Fruit fly (Drosophila melanogaster) whole organism, embryonic: Measurements from ENCODE around the gene CG1545.

Source experiments
- Abd-B ChIP-seq: fragments of 200-800 bp; sonication (Bioruptor generic); optimal IDR thresholded peaks from 2 replicates; lab custom pipeline; 2018; ENCODE audit warnings: missing biosample characterization, mild to moderate bottlenecking, missing genetic modification characterization, moderate library complexity
- Atf6 ChIP-seq: fragments of 200-800 bp; sonication (Bioruptor generic); IDR thresholded peaks from 2 replicates; pipeline ENCODE4 v1.3.6; 2022; ENCODE audit warnings: missing biosample characterization, missing genetic modification characterization
- Blimp-1 ChIP-seq: fragments of 200-800 bp; sonication (Bioruptor generic); optimal IDR thresholded peaks from 3 replicates; lab custom pipeline; 2018; ENCODE audit warnings: missing biosample characterization, missing genetic modification characterization, mild to moderate bottlenecking, moderate library complexity, missing genetic modification reagents
- CG10959 ChIP-seq: fragments of 200-800 bp; sonication (Bioruptor generic); IDR thresholded peaks from 2 replicates; pipeline ENCODE4 v1.3.6; 2022; ENCODE audit warnings: missing biosample characterization, missing genetic modification characterization
- CG11398 ChIP-seq: fragments of 200-800 bp; sonication (Bioruptor generic); optimal IDR thresholded peaks from 2 replicates; lab custom pipeline; 2016; ENCODE audit warnings: missing biosample characterization, missing genetic modification characterization
- CG12071 ChIP-seq: fragments of 200-800 bp; sonication (Bioruptor generic); optimal IDR thresholded peaks from 3 replicates; lab custom pipeline; 2018; ENCODE audit warnings: missing biosample characterization, mild to moderate bottlenecking, missing genetic modification characterization
- CG12391 ChIP-seq: fragments of 200-800 bp; sonication (Bioruptor generic); optimal IDR thresholded peaks from 3 replicates; lab custom pipeline; 2018; ENCODE audit warnings: missing biosample characterization, mild to moderate bottlenecking, missing genetic modification characterization, moderate library complexity
- CG14441 ChIP-seq: fragments of 200-800 bp; sonication (Bioruptor generic); IDR thresholded peaks from 2 replicates; pipeline ENCODE4 v1.3.6; 2022; ENCODE audit warnings: missing biosample characterization, missing genetic modification characterization
- CG16815 ChIP-seq: fragments of 200-800 bp; sonication (Bioruptor generic); optimal IDR thresholded peaks from 3 replicates; lab custom pipeline; 2017; ENCODE audit warnings: missing biosample characterization, mild to moderate bottlenecking, missing genetic modification characterization
- CG16863 ChIP-seq: fragments of 200-800 bp; sonication (Bioruptor generic); optimal IDR thresholded peaks from 3 replicates; lab custom pipeline; 2016; ENCODE audit warnings: missing biosample characterization, missing genetic modification characterization
- CG18476 ChIP-seq: fragments of 200-800 bp; sonication (Bioruptor generic); optimal IDR thresholded peaks from 2 replicates; lab custom pipeline; 2016; ENCODE audit warnings: missing biosample characterization, mild to moderate bottlenecking, missing genetic modification characterization
- CG18619 ChIP-seq: fragments of 200-800 bp; sonication (Bioruptor generic); optimal IDR thresholded peaks from 3 replicates; lab custom pipeline; 2017; ENCODE audit warnings: missing biosample characterization, mild to moderate bottlenecking, missing genetic modification characterization
- CG34376 ChIP-seq: fragments of 200-800 bp; sonication (Bioruptor generic); optimal IDR thresholded peaks from 2 replicates; lab custom pipeline; 2018; ENCODE audit warnings: missing biosample characterization, mild to moderate bottlenecking, missing genetic modification characterization
- CG4730 ChIP-seq: fragments of 200-800 bp; sonication (Bioruptor generic); IDR thresholded peaks from 2 replicates; pipeline ENCODE4 v1.3.6; 2022; ENCODE audit warnings: missing biosample characterization, missing genetic modification characterization
- CG7556 ChIP-seq: fragments of 200-800 bp; sonication (Bioruptor generic); optimal IDR thresholded peaks from 2 replicates; lab custom pipeline; 2017; ENCODE audit warnings: missing biosample characterization, mild to moderate bottlenecking, missing genetic modification characterization
- CG8478 ChIP-seq: fragments of >200 bp; optimal IDR thresholded peaks from 2 replicates; lab custom pipeline; 2018
- CG9727 ChIP-seq: fragments of 200-800 bp; sonication (Bioruptor generic); optimal IDR thresholded peaks from 3 replicates; lab custom pipeline; 2017; ENCODE audit warnings: missing biosample characterization, mild to moderate bottlenecking, missing genetic modification characterization
- Chrac-16 ChIP-seq: fragments of 200-800 bp; sonication (Bioruptor generic); optimal IDR thresholded peaks from 3 replicates; lab custom pipeline; 2016; ENCODE audit warnings: missing biosample characterization, missing genetic modification characterization
- CoRest ChIP-seq: fragments of 200-800 bp; sonication (Bioruptor generic); optimal IDR thresholded peaks from 3 replicates; lab custom pipeline; 2018; ENCODE audit warnings: missing biosample characterization, mild to moderate bottlenecking, missing genetic modification characterization, moderate library complexity
- D19A ChIP-seq: fragments of 200-800 bp; optimal IDR thresholded peaks from 3 replicates; lab custom pipeline; 2019; ENCODE audit warnings: missing biosample characterization, mild to moderate bottlenecking, missing genetic modification characterization, moderate library complexity
- HHEX ChIP-seq: fragments of 200-800 bp; sonication (Bioruptor generic); optimal IDR thresholded peaks from 3 replicates; lab custom pipeline; 2017; ENCODE audit warnings: missing biosample characterization, mild to moderate bottlenecking, missing genetic modification characterization, missing genetic modification reagents
- HmgZ ChIP-seq: fragments of 200-800 bp; sonication (Bioruptor generic); optimal IDR thresholded peaks from 2 replicates; lab custom pipeline; 2018; ENCODE audit warnings: missing biosample characterization, mild to moderate bottlenecking, missing genetic modification characterization
- Hr78 ChIP-seq, 2 experiments: fragments of 200-800 bp in 1 of 2; fragments of >200 bp in 1 of 2; sonication (Bioruptor generic) in 1 of 2; optimal IDR thresholded peaks; 2 replicates each; lab custom pipeline; 2017 to 2019; ENCODE audit warnings: missing biosample characterization in 2 of 2, missing genetic modification characterization in 2 of 2, mild to moderate bottlenecking in 1 of 2, moderate library complexity in 1 of 2
- Hsf ChIP-seq: fragments of 200-800 bp; sonication (Bioruptor generic); optimal IDR thresholded peaks from 3 replicates; lab custom pipeline; 2016; ENCODE audit warnings: missing biosample characterization, missing genetic modification characterization
- Med ChIP-seq: fragments of 200-800 bp; sonication (Bioruptor generic); peaks from one replicate; lab custom pipeline; 2016; ENCODE audit warnings: missing biosample characterization, missing genetic modification characterization, mild to moderate bottlenecking, inconsistent platforms, moderate library complexity
- Rx ChIP-seq: fragments of 200-800 bp; sonication (Bioruptor generic); IDR thresholded peaks from 2 replicates; pipeline ENCODE4 v1.3.6; 2022; ENCODE audit warnings: missing biosample characterization, missing genetic modification characterization
- Sox102F ChIP-seq: fragments of 200-800 bp; sonication (Bioruptor generic); optimal IDR thresholded peaks from 2 replicates; lab custom pipeline; 2018; ENCODE audit warnings: missing biosample characterization, mild to moderate bottlenecking, missing genetic modification characterization, moderate library complexity
- Taf1 ChIP-seq: fragments of 200-800 bp; sonication (Bioruptor generic); IDR thresholded peaks from 2 replicates; pipeline ENCODE4 v1.3.6; 2022; ENCODE audit warnings: missing biosample characterization, missing genetic modification characterization
- ab ChIP-seq: fragments of 200-800 bp; sonication (Bioruptor generic); optimal IDR thresholded peaks from 2 replicates; lab custom pipeline; 2016; ENCODE audit warnings: missing biosample characterization, missing genetic modification characterization
- ac ChIP-seq: fragments of 200-800 bp; sonication (Bioruptor generic); optimal IDR thresholded peaks from 3 replicates; lab custom pipeline; 2017; ENCODE audit warnings: missing biosample characterization, mild to moderate bottlenecking, missing genetic modification characterization
- az2 ChIP-seq: fragments of 200-800 bp; sonication (Bioruptor generic); optimal IDR thresholded peaks from 3 replicates; lab custom pipeline; 2016; ENCODE audit warnings: missing biosample characterization, missing genetic modification characterization
- cwo ChIP-seq: fragments of 200-800 bp; sonication (Bioruptor generic); optimal IDR thresholded peaks from 3 replicates; lab custom pipeline; 2017; ENCODE audit warnings: missing biosample characterization, missing genetic modification characterization, mild to moderate bottlenecking, moderate library complexity, missing genetic modification reagents
- dimm ChIP-seq: fragments of 200-800 bp; sonication (Bioruptor generic); IDR thresholded peaks from 2 replicates; pipeline ENCODE4 v1.3.6; 2022; ENCODE audit warnings: missing biosample characterization, missing genetic modification characterization
- dysf ChIP-seq: fragments of 200-800 bp; sonication (Bioruptor generic); IDR thresholded peaks from 3 replicates; pipeline ENCODE4 v1.3.6; 2022; ENCODE audit warnings: missing biosample characterization, missing genetic modification characterization
- emc ChIP-seq: fragments of 200-800 bp; sonication (Bioruptor generic); optimal IDR thresholded peaks from 2 replicates; lab custom pipeline; 2016; ENCODE audit warnings: missing biosample characterization, missing genetic modification characterization
- esg ChIP-seq: fragments of 200-800 bp; sonication (Bioruptor generic); conservative IDR thresholded peaks from 2 replicates; pipeline ENCODE4 v1.3.6; 2022; ENCODE audit warnings: missing biosample characterization, missing genetic modification characterization
- ewg ChIP-seq: fragments of 200-800 bp; sonication (Bioruptor generic); optimal IDR thresholded peaks from 3 replicates; lab custom pipeline; 2017; ENCODE audit warnings: mild to moderate bottlenecking, missing biosample characterization, missing genetic modification reagents, missing genetic modification characterization
- fd64A ChIP-seq: fragments of 200-800 bp; sonication (Bioruptor generic); optimal IDR thresholded peaks from 3 replicates; lab custom pipeline; 2018; ENCODE audit warnings: missing biosample characterization, mild to moderate bottlenecking, missing genetic modification characterization
- grau ChIP-seq: fragments of 200-800 bp; optimal IDR thresholded peaks from 3 replicates; lab custom pipeline; 2019; ENCODE audit warnings: missing biosample characterization, mild to moderate bottlenecking, missing genetic modification characterization, moderate library complexity
- hbn ChIP-seq: fragments of 200-800 bp; sonication (Bioruptor generic); IDR thresholded peaks from 2 replicates; pipeline ENCODE4 v1.3.6; 2022; ENCODE audit warnings: missing biosample characterization, missing genetic modification characterization; ENCODE audit not compliant: partially characterized antibody
- inv ChIP-seq: fragments of 200-800 bp; sonication (Bioruptor generic); IDR thresholded peaks from 2 replicates; pipeline ENCODE4 v1.3.6; 2022; ENCODE audit warnings: missing biosample characterization, missing genetic modification characterization; ENCODE audit not compliant: partially characterized antibody
- knrl ChIP-seq: fragments of 200-800 bp; sonication (Bioruptor generic); IDR thresholded peaks from 3 replicates; pipeline ENCODE4 v1.3.6; 2022; ENCODE audit warnings: missing biosample characterization, missing genetic modification characterization; ENCODE audit not compliant: partially characterized antibody
- pho ChIP-seq: fragments of 200-800 bp; sonication (Bioruptor generic); optimal IDR thresholded peaks from 2 replicates; lab custom pipeline; 2016; ENCODE audit warnings: missing biosample characterization, missing genetic modification characterization
- pita ChIP-seq: fragments of 200-800 bp; sonication (Bioruptor generic); optimal IDR thresholded peaks from 2 replicates; lab custom pipeline; 2017; ENCODE audit warnings: missing biosample characterization, mild to moderate bottlenecking, missing genetic modification characterization
- prd ChIP-seq, 3 experiments: fragments of >200 bp in 2 of 3; fragments of 200-800 bp in 1 of 3; sonication (Bioruptor generic) in 1 of 3; optimal IDR thresholded peaks in 2 of 3; IDR thresholded peaks in 1 of 3; 2 replicates in 2 of 3; 3 replicates in 1 of 3; pipeline versions ENCODE4 v1.3.6 to Lab custom; 2017 to 2022; ENCODE audit warnings: missing biosample characterization in 1 of 3, missing genetic modification characterization in 1 of 3
- ssp ChIP-seq: fragments of 200-800 bp; sonication (Bioruptor generic); IDR thresholded peaks from 2 replicates; pipeline ENCODE4 v1.3.6; 2022; ENCODE audit warnings: missing biosample characterization, missing genetic modification characterization
- vvl ChIP-seq: fragments of 200-800 bp; sonication (Bioruptor generic); IDR thresholded peaks from 2 replicates; pipeline ENCODE4 v1.3.6; 2022; ENCODE audit warnings: missing biosample characterization, missing genetic modification characterization
- wor ChIP-seq: fragments of 200-800 bp; sonication (Bioruptor generic); IDR thresholded peaks from 2 replicates; pipeline ENCODE4 v1.3.6; 2022; ENCODE audit warnings: missing biosample characterization, missing genetic modification characterization
- zen ChIP-seq: fragments of 200-800 bp; sonication (Bioruptor generic); optimal IDR thresholded peaks from 3 replicates; lab custom pipeline; 2018; ENCODE audit warnings: missing biosample characterization, mild to moderate bottlenecking, missing genetic modification characterization, moderate library complexity
- zen2 ChIP-seq: fragments of 200-800 bp; sonication (Bioruptor generic); IDR thresholded peaks from 3 replicates; pipeline ENCODE4 v1.3.6; 2022; ENCODE audit warnings: missing biosample characterization, missing genetic modification characterization; ENCODE audit not compliant: partially characterized antibody

Gene CG1545

DNA sequence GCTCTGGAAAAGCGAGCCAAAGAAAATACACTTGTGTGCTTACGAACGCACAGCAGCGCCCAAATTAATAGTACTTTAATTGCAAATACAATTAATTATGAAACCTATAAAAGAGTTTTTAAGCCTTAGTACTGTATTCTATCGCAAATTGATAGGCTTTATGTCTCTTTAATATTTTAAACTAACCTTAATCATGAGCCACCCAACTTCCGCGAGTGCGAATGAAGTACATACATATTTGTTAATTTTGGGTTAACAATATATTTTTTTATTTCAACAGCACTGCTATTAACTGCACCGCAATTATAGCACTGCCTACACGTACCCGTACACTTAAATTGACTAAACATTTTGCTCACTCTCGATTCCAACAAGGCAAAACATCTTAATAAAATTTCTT lies 21.8 kb upstream of the CG1545 start (continued):
- TF ChIP-seq prd (optimal IDR thresholded peaks at IDR 0.05; lab: Kevin White, UChicago) (no peak), prd (GFP tag; IDR thresholded peaks at IDR 0.05; lab: Robert Waterston, UW) (peak; percentile 53; the same call in 2 of the 3 replicates), CG7556 (GFP tag; lab: Kevin White, UChicago) (peak; percentile 76), fd64A (GFP tag; lab: Kevin White, UChicago) (no peak), ac (GFP tag; lab: Kevin White, UChicago) (no peak), zen2 (GFP tag; lab: Robert Waterston, UW) (no peak), CG16863 (no peak), dysf (GFP tag; lab: Robert Waterston, UW) (peak; percentile 70), HmgZ (tag; lab: Kevin White, UChicago) (peak; percentile 14), ab (GFP tag; lab: Kevin White, UChicago) (no peak), Blimp-1 (peak; percentile 47), inv (GFP tag; lab: Robert Waterston, UW) (no peak), dimm (no peak), esg (GFP tag; lab: Robert Waterston, UW) (0 out of 2 replicates have a peak, but pooled peaks have one; percentile 31), Rx (GFP tag; lab: Robert Waterston, UW) (no peak; the same call in 1 of the 2 replicates), ewg (GFP tag; lab: Kevin White, UChicago) (peak; percentile 3), CG16815 (GFP tag; lab: Kevin White, UChicago) (peak; percentile 11), Chrac-16 (peak; percentile 19), vvl (GFP tag; lab: Robert Waterston, UW) (peak; percentile 47; the same call in 1 of the 2 replicates), CG12391 (tag; lab: Kevin White, UChicago) (peak; percentile 57), Atf6 (GFP tag; lab: Robert Waterston, UW) (peak; percentile 72), cwo (GFP tag; lab: Kevin White, UChicago) (peak; percentile 40), Abd-B (GFP tag; lab: Kevin White, UChicago) (peak; percentile 39), Hr78 (GFP tag; optimal IDR thresholded peaks at IDR 0.05; lab: Kevin White, UChicago) (no peak), CG9727 (peak; percentile 24), Hsf (peak; percentile 26), Taf1 (GFP tag; lab: Robert Waterston, UW) (peak; percentile 22; the same call in 1 of the 2 replicates), pho (GFP tag; lab: Kevin White, UChicago) (peak; percentile 13), zen (tag; lab: Kevin White, UChicago) (peak; percentile 20), CG8478 (no peak), knrl (GFP tag; lab: Robert Waterston, UW) (no peak), CG18476 (peak; percentile 9), CG12071 (GFP tag; lab: Kevin White, UChicago) (peak; percentile 5), emc (GFP tag; lab: Kevin White, UChicago) (no peak), CG14441 (GFP tag; lab: Robert Waterston, UW) (peak; percentile 51; the same call in 1 of the 2 replicates), CG18619 (GFP tag; lab: Kevin White, UChicago) (peak; percentile 33), HHEX (GFP tag; lab: Kevin White, UChicago) (peak; percentile 27), pita (GFP tag; lab: Kevin White, UChicago) (no peak), CG34376 (GFP tag; lab: Kevin White, UChicago) (no peak), CoRest (tag; lab: Kevin White, UChicago) (peak; percentile 69), CG10959 (GFP tag; lab: Robert Waterston, UW) (no peak), CG4730 (GFP tag; lab: Robert Waterston, UW) (0 out of 2 replicates have a peak, but pooled peaks have one; percentile 33), hbn (GFP tag; lab: Robert Waterston, UW) (no peak), grau (tag; lab: Kevin White, UChicago) (peak; percentile 63), az2 (GFP tag; lab: Kevin White, UChicago) (peak; percentile 7), CG11398 (no peak), ssp (GFP tag; lab: Robert Waterston, UW) (0 out of 2 replicates have a peak, but pooled peaks have one; percentile 17), Med (GFP tag; lab: Kevin White, UChicago) (peak; percentile 85), D19A (peak; percentile 40), Sox102F (GFP tag; lab: Kevin White, UChicago) (peak; percentile 72), wor (GFP tag; lab: Robert Waterston, UW) (no peak)
